Fruit fly (Drosophila melanogaster) whole organism, embryonic: Measurements from ENCODE around the gene KFase.

Experiments
- Adf1 ChIP-seq: fragments of 200-800 bp; sonication (Bioruptor generic); IDR thresholded peaks from 2 replicates; pipeline ENCODE4 v1.3.6; 2022; ENCODE audit warnings: missing biosample characterization, missing genetic modification characterization
- CG1024 ChIP-seq: fragments of 200-800 bp; sonication (Bioruptor generic); IDR thresholded peaks from 2 replicates; pipeline ENCODE4 v1.3.6; 2022; ENCODE audit warnings: missing biosample characterization, missing genetic modification characterization
- CG13287 ChIP-seq: fragments of 200-800 bp; sonication (Bioruptor generic); IDR thresholded peaks from 2 replicates; pipeline ENCODE4 v1.3.6; 2022; ENCODE audit warnings: missing biosample characterization, missing genetic modification characterization; ENCODE audit not compliant: partially characterized antibody
- CG13624 ChIP-seq: fragments of 200-800 bp; sonication (Bioruptor generic); optimal IDR thresholded peaks from 2 replicates; lab custom pipeline; 2016; ENCODE audit warnings: missing biosample characterization, missing genetic modification characterization
- CG15514 ChIP-seq: fragments of 200-800 bp; sonication (Bioruptor generic); optimal IDR thresholded peaks from 3 replicates; lab custom pipeline; 2017; ENCODE audit warnings: missing biosample characterization, missing genetic modification characterization, mild to moderate bottlenecking, moderate library complexity, missing genetic modification reagents
- CG17568 ChIP-seq: fragments of 200-800 bp; sonication (Bioruptor generic); optimal IDR thresholded peaks from 2 replicates; lab custom pipeline; 2018; ENCODE audit warnings: missing biosample characterization, mild to moderate bottlenecking, missing genetic modification characterization, moderate library complexity
- CG17802 ChIP-seq: fragments of 200-800 bp; sonication (Bioruptor generic); optimal IDR thresholded peaks from 2 replicates; lab custom pipeline; 2018; ENCODE audit warnings: missing biosample characterization, mild to moderate bottlenecking, missing genetic modification characterization, moderate library complexity
- CG18011 ChIP-seq: fragments of 200-800 bp; sonication (Bioruptor generic); optimal IDR thresholded peaks from 2 replicates; lab custom pipeline; 2017; ENCODE audit warnings: missing biosample characterization, missing genetic modification characterization, mild to moderate bottlenecking, moderate library complexity, missing genotype
- CG18599 ChIP-seq: fragments of 200-800 bp; sonication (Bioruptor generic); optimal IDR thresholded peaks from 3 replicates; lab custom pipeline; 2017; ENCODE audit warnings: missing biosample characterization, missing genetic modification characterization, mild to moderate bottlenecking, moderate library complexity, missing genetic modification reagents
- CG31365 ChIP-seq: fragments of 200-800 bp; sonication (Bioruptor generic); optimal IDR thresholded peaks from 2 replicates; lab custom pipeline; 2018; ENCODE audit warnings: missing biosample characterization, mild to moderate bottlenecking, missing genetic modification characterization
- CG3163 ChIP-seq: fragments of 200-800 bp; sonication (Bioruptor generic); optimal IDR thresholded peaks from 3 replicates; lab custom pipeline; 2016; ENCODE audit warnings: missing biosample characterization, missing genetic modification characterization
- CG32772 ChIP-seq: fragments of 200-800 bp; sonication (Bioruptor generic); IDR thresholded peaks from 2 replicates; pipeline ENCODE4 v1.3.6; 2022; ENCODE audit warnings: missing biosample characterization, missing genetic modification characterization
- CG3847 ChIP-seq: fragments of 200-800 bp; sonication (Bioruptor generic); IDR thresholded peaks from 2 replicates; pipeline ENCODE4 v1.3.6; 2022; ENCODE audit warnings: missing biosample characterization, missing genetic modification characterization
- CG6254 ChIP-seq: fragments of 200-800 bp; sonication (Bioruptor generic); optimal IDR thresholded peaks from 3 replicates; lab custom pipeline; 2017; ENCODE audit warnings: mild to moderate bottlenecking, missing biosample characterization, missing genetic modification reagents, missing genetic modification characterization
- CG7745 ChIP-seq: fragments of 200-800 bp; sonication (Bioruptor generic); optimal IDR thresholded peaks from 2 replicates; lab custom pipeline; 2018; ENCODE audit warnings: missing biosample characterization, mild to moderate bottlenecking, missing genetic modification characterization, moderate library complexity
- CG8478 ChIP-seq: fragments of >200 bp; optimal IDR thresholded peaks from 2 replicates; lab custom pipeline; 2018
- CG9797 ChIP-seq: fragments of 200-800 bp; sonication (Bioruptor generic); optimal IDR thresholded peaks from 3 replicates; lab custom pipeline; 2018; ENCODE audit warnings: missing biosample characterization, mild to moderate bottlenecking, missing genetic modification characterization
- Chrac-16 ChIP-seq: fragments of 200-800 bp; sonication (Bioruptor generic); optimal IDR thresholded peaks from 3 replicates; lab custom pipeline; 2016; ENCODE audit warnings: missing biosample characterization, missing genetic modification characterization
- Dad ChIP-seq: fragments of 200-800 bp; sonication (Bioruptor generic); optimal IDR thresholded peaks from 3 replicates; lab custom pipeline; 2016; ENCODE audit warnings: missing biosample characterization, missing genetic modification characterization
- Dek ChIP-seq: fragments of 200-800 bp; sonication (Bioruptor generic); optimal IDR thresholded peaks from 3 replicates; lab custom pipeline; 2019; ENCODE audit warnings: missing biosample characterization, mild to moderate bottlenecking, missing genetic modification characterization, moderate library complexity
- Fer1 ChIP-seq: fragments of 200-800 bp; sonication (Bioruptor generic); optimal IDR thresholded peaks from 2 replicates; lab custom pipeline; 2017; ENCODE audit warnings: missing biosample characterization, mild to moderate bottlenecking, missing genetic modification characterization
- Gug ChIP-seq: fragments of 200-800 bp; sonication (Bioruptor generic); IDR thresholded peaks from 4 replicates; pipeline ENCODE4 v1.3.6; 2022; ENCODE audit warnings: missing biosample characterization, missing genetic modification characterization
- HLHmδ ChIP-seq: fragments of 200-800 bp; sonication (Bioruptor generic); optimal IDR thresholded peaks from 2 replicates; lab custom pipeline; 2018; ENCODE audit warnings: missing biosample characterization, mild to moderate bottlenecking, missing genetic modification characterization, moderate library complexity
- Hmr ChIP-seq: fragments of 200-800 bp; sonication (Bioruptor generic); optimal IDR thresholded peaks from 3 replicates; lab custom pipeline; 2017; ENCODE audit warnings: mild to moderate bottlenecking, missing biosample characterization, missing genetic modification reagents, missing genetic modification characterization
- Hr39 ChIP-seq: fragments of >200 bp; optimal IDR thresholded peaks from 2 replicates; lab custom pipeline; 2017
- Neu2 ChIP-seq: fragments of 200-800 bp; sonication (Bioruptor generic); optimal IDR thresholded peaks from 3 replicates; lab custom pipeline; 2016; ENCODE audit warnings: missing biosample characterization, missing genetic modification characterization, borderline replicate concordance
- Ravus ChIP-seq: fragments of 200-800 bp; sonication (Bioruptor generic); IDR thresholded peaks from 2 replicates; pipeline ENCODE4 v1.3.6; 2022; ENCODE audit warnings: missing biosample characterization, missing genetic modification characterization
- Xrp1 ChIP-seq: fragments of 200-800 bp; sonication (Bioruptor generic); IDR thresholded peaks from 2 replicates; pipeline ENCODE4 v1.3.6; 2022; ENCODE audit warnings: missing biosample characterization, missing genetic modification characterization
- abd-A ChIP-seq: fragments of 200-800 bp; sonication (Bioruptor generic); optimal IDR thresholded peaks from 3 replicates; lab custom pipeline; 2019; ENCODE audit warnings: missing biosample characterization, mild to moderate bottlenecking, missing genetic modification characterization, moderate library complexity
- amos ChIP-seq: fragments of 200-800 bp; sonication (Bioruptor generic); IDR thresholded peaks from 2 replicates; pipeline ENCODE4 v1.3.6; 2022; ENCODE audit warnings: missing biosample characterization, missing genetic modification characterization; ENCODE audit not compliant: partially characterized antibody
- aop ChIP-seq: fragments of 200-800 bp; sonication (Bioruptor generic); IDR thresholded peaks from 2 replicates; pipeline ENCODE4 v1.3.6; 2022; ENCODE audit warnings: missing biosample characterization, missing genetic modification characterization
- dm ChIP-seq: fragments of 200-800 bp; sonication (Bioruptor generic); optimal IDR thresholded peaks from 3 replicates; lab custom pipeline; 2016; ENCODE audit warnings: missing biosample characterization, missing genetic modification characterization
- ems ChIP-seq: fragments of 200-800 bp; sonication (Bioruptor generic); optimal IDR thresholded peaks from 3 replicates; lab custom pipeline; 2016; ENCODE audit warnings: missing biosample characterization, missing genetic modification characterization
- ewg ChIP-seq: fragments of 200-800 bp; sonication (Bioruptor generic); optimal IDR thresholded peaks from 3 replicates; lab custom pipeline; 2017; ENCODE audit warnings: mild to moderate bottlenecking, missing biosample characterization, missing genetic modification reagents, missing genetic modification characterization
- exex ChIP-seq: fragments of 200-800 bp; sonication (Bioruptor generic); optimal IDR thresholded peaks from 4 replicates; lab custom pipeline; 2018; ENCODE audit warnings: missing biosample characterization, mild to moderate bottlenecking, missing genetic modification characterization, moderate library complexity
- fd96Cb ChIP-seq: fragments of 200-800 bp; sonication (Bioruptor generic); optimal IDR thresholded peaks from 2 replicates; lab custom pipeline; 2018; ENCODE audit warnings: missing biosample characterization, mild to moderate bottlenecking, missing genetic modification characterization, moderate library complexity
- gsb ChIP-seq: fragments of 200-800 bp; sonication (Bioruptor generic); IDR thresholded peaks from 2 replicates; pipeline ENCODE4 v1.3.6; 2022; ENCODE audit warnings: missing biosample characterization, missing genetic modification characterization
- jing ChIP-seq: fragments of 200-800 bp; sonication (Bioruptor generic); optimal IDR thresholded peaks from 2 replicates; lab custom pipeline; 2018; ENCODE audit warnings: missing biosample characterization, mild to moderate bottlenecking, missing genetic modification characterization
- oc ChIP-seq: fragments of 200-800 bp; sonication (Bioruptor generic); optimal IDR thresholded peaks from 2 replicates; lab custom pipeline; 2018; ENCODE audit warnings: missing biosample characterization, mild to moderate bottlenecking, missing genetic modification characterization, moderate library complexity
- pfk ChIP-seq: fragments of 200-800 bp; sonication (Bioruptor generic); optimal IDR thresholded peaks from 2 replicates; lab custom pipeline; 2018; ENCODE audit warnings: missing biosample characterization, mild to moderate bottlenecking, missing genetic modification characterization, moderate library complexity
- phol ChIP-seq: fragments of 200-800 bp; sonication (Bioruptor generic); optimal IDR thresholded peaks from 3 replicates; lab custom pipeline; 2018; ENCODE audit warnings: missing biosample characterization, mild to moderate bottlenecking, missing genetic modification characterization, moderate library complexity
- rib ChIP-seq: fragments of 200-800 bp; sonication (Bioruptor generic); IDR thresholded peaks from 2 replicates; pipeline ENCODE4 v1.3.6; 2022; ENCODE audit warnings: missing biosample characterization, missing genetic modification characterization
- row ChIP-seq: fragments of 200-800 bp; sonication (Bioruptor generic); IDR thresholded peaks from 3 replicates; pipeline ENCODE4 v1.3.6; 2022; ENCODE audit warnings: missing biosample characterization, missing genetic modification characterization
- sens-2 ChIP-seq: fragments of 200-800 bp; sonication (Bioruptor generic); IDR thresholded peaks from 2 replicates; pipeline ENCODE4 v1.3.6; 2022; ENCODE audit warnings: missing biosample characterization, missing genetic modification characterization
- seq ChIP-seq: fragments of 200-800 bp; sonication (Bioruptor generic); IDR thresholded peaks from 2 replicates; pipeline ENCODE4 v1.3.6; 2022; ENCODE audit warnings: missing biosample characterization, missing genetic modification characterization
- sisA ChIP-seq: fragments of 200-800 bp; sonication (Bioruptor generic); IDR thresholded peaks from 2 replicates; pipeline ENCODE4 v1.3.6; 2022; ENCODE audit warnings: missing biosample characterization, missing genetic modification characterization
- slbo ChIP-seq: fragments of 200-800 bp; sonication (Bioruptor generic); IDR thresholded peaks from 2 replicates; pipeline ENCODE4 v1.3.6; 2022; ENCODE audit warnings: missing biosample characterization, missing genetic modification characterization
- stc ChIP-seq: fragments of 200-800 bp; sonication (Bioruptor generic); IDR thresholded peaks from 2 replicates; pipeline ENCODE4 v1.3.6; 2022; ENCODE audit warnings: missing biosample characterization, missing genetic modification characterization
- tin ChIP-seq: fragments of 200-800 bp; sonication (Bioruptor generic); optimal IDR thresholded peaks from 3 replicates; lab custom pipeline; 2016; ENCODE audit warnings: missing biosample characterization, missing genetic modification characterization

The KFase gene

dm6 chr2L:6480212-6480994, 8.2 kb downstream of the KFase start, which contains the start of the genes Sec61alpha and Daxx (continued):
- peak; percentile 89 for TF ChIP-seq sisA
- peak; percentile 91 for TF ChIP-seq CG13624 (GFP tag; lab: Kevin White, UChicago)
- peak; percentile 87 for TF ChIP-seq phol (tag; lab: Kevin White, UChicago)
- peak; percentile 79 for TF ChIP-seq HLHmδ
- TF ChIP-seq CG18599: peak; percentile 86
- peak; percentile 67 for TF ChIP-seq Fer1 (GFP tag; lab: Kevin White, UChicago)
- peak; percentile 56 for TF ChIP-seq exex (tag; lab: Kevin White, UChicago)
- peak; percentile 100 for TF ChIP-seq amos (GFP tag; lab: Robert Waterston, UW)
- TF ChIP-seq CG18011 (GFP tag; lab: Kevin White, UChicago): peak; percentile 95
- TF ChIP-seq dm (GFP tag; lab: Kevin White, UChicago): peak; percentile 68
- peak; percentile 36 for TF ChIP-seq Neu2 (GFP tag; lab: Kevin White, UChicago)
- peak; percentile 73 for TF ChIP-seq sens-2 (GFP tag; lab: Robert Waterston, UW)
- TF ChIP-seq seq (GFP tag; lab: Robert Waterston, UW): peak; percentile 64
- no peak for TF ChIP-seq CG7745 (tag; lab: Kevin White, UChicago)
- peak; percentile 88 for TF ChIP-seq Dad
- TF ChIP-seq CG32772 (GFP tag; lab: Robert Waterston, UW): peak; percentile 79
- TF ChIP-seq CG3847 (GFP tag; lab: Robert Waterston, UW): peak; percentile 88
- TF ChIP-seq Chrac-16 (GFP tag; lab: Kevin White, UChicago): peak; percentile 84
- peak; percentile 95 for TF ChIP-seq CG9797 (GFP tag; lab: Kevin White, UChicago)
- peak; percentile 86 for TF ChIP-seq tin (GFP tag; lab: Kevin White, UChicago)
- TF ChIP-seq Xrp1 (GFP tag; lab: Robert Waterston, UW): peak; percentile 82
- TF ChIP-seq CG8478: no peak
- no peak for TF ChIP-seq CG6254 (GFP tag; lab: Kevin White, UChicago)
- peak; percentile 92 for TF ChIP-seq Gug (GFP tag; lab: Robert Waterston, UW)
- peak; percentile 68 for TF ChIP-seq CG1024 (GFP tag; lab: Robert Waterston, UW)
- peak; percentile 42 for TF ChIP-seq Adf1
- TF ChIP-seq Dek: peak; percentile 87
- peak; percentile 57 for TF ChIP-seq stc (GFP tag; lab: Robert Waterston, UW)
- peak; percentile 46; the same call in 1 of the 2 replicates for TF ChIP-seq aop
- TF ChIP-seq abd-A: peak; percentile 51
- TF ChIP-seq CG15514 (GFP tag; lab: Kevin White, UChicago): peak; percentile 77
- peak; percentile 70 for TF ChIP-seq CG17568 (GFP tag; lab: Kevin White, UChicago)
- TF ChIP-seq CG3163 (GFP tag; lab: Kevin White, UChicago): peak; percentile 73
- TF ChIP-seq CG13287 (GFP tag; lab: Robert Waterston, UW): peak; percentile 98
- TF ChIP-seq Hmr: peak; percentile 91
- peak; percentile 21 for TF ChIP-seq CG17802 (tag; lab: Kevin White, UChicago)
- peak; percentile 71 for TF ChIP-seq rib
- TF ChIP-seq oc (tag; lab: Kevin White, UChicago): peak; percentile 71
- TF ChIP-seq jing (GFP tag; lab: Kevin White, UChicago): no peak
- TF ChIP-seq ewg: peak; percentile 63
- no peak for TF ChIP-seq CG31365
- no peak for TF ChIP-seq Hr39 (lab: Kevin White, UChicago)
- TF ChIP-seq ems (GFP tag; lab: Kevin White, UChicago): peak; percentile 85
- peak; percentile 77 for TF ChIP-seq fd96Cb (tag; lab: Kevin White, UChicago)
- peak; percentile 93 for TF ChIP-seq slbo (GFP tag; lab: Robert Waterston, UW)
- peak; percentile 94 for TF ChIP-seq row
- TF ChIP-seq Ravus (GFP tag; lab: Robert Waterston, UW): peak; percentile 45
- TF ChIP-seq pfk (GFP tag; lab: Kevin White, UChicago): no peak
- peak; percentile 54 for TF ChIP-seq gsb
